Worm (Caenorhabditis elegans) whole organism, late embryonic: Measurements from ENCODE around the gene F54E12.2.

Experiments
- C08G9.2 ChIP-seq: sonication (generic microtip); optimal IDR thresholded peaks from 2 replicates; lab custom pipeline; 2016; ENCODE audit warnings: mild to moderate bottlenecking, missing genetic modification characterization, moderate library complexity, missing compliant biosample characterization
- C38D4.7 ChIP-seq: fragments of 200-800 bp; sonication (Bioruptor generic); optimal IDR thresholded peaks from 2 replicates; lab custom pipeline; 2018; ENCODE audit warnings: mild to moderate bottlenecking, missing genetic modification characterization, moderate library complexity, missing compliant biosample characterization
- F13H6.1 ChIP-seq: sonication (generic microtip); optimal IDR thresholded peaks from 2 replicates; lab custom pipeline; 2016; ENCODE audit warnings: missing genetic modification characterization, missing compliant biosample characterization
- Y22D7AL.16 ChIP-seq: sonication (generic microtip); optimal IDR thresholded peaks from 2 replicates; lab custom pipeline; 2016; ENCODE audit warnings: missing genetic modification characterization, missing compliant biosample characterization
- ahr-1 ChIP-seq: sonication (generic microtip); optimal IDR thresholded peaks from 2 replicates; lab custom pipeline; 2016; ENCODE audit warnings: missing genetic modification characterization, missing compliant biosample characterization
- ceh-18 ChIP-seq: sonication (generic microtip); optimal IDR thresholded peaks from 2 replicates; lab custom pipeline; 2016; ENCODE audit warnings: missing genetic modification characterization, missing compliant biosample characterization
- ceh-19 ChIP-seq: fragments of 200-800 bp; sonication (Bioruptor generic); optimal IDR thresholded peaks from 2 replicates; lab custom pipeline; 2018; ENCODE audit warnings: mild to moderate bottlenecking, missing genetic modification characterization, missing compliant biosample characterization
- ceh-22 ChIP-seq: sonication (generic microtip); optimal IDR thresholded peaks from 2 replicates; lab custom pipeline; 2017; ENCODE audit warnings: missing biosample characterization, missing genetic modification characterization
- ceh-31 ChIP-seq: sonication (generic microtip); optimal IDR thresholded peaks from 2 replicates; lab custom pipeline; 2016; ENCODE audit warnings: missing genetic modification characterization, missing compliant biosample characterization
- ceh-45 ChIP-seq: fragments of 200-800 bp; sonication (Bioruptor generic); IDR thresholded peaks from 2 replicates; pipeline ENCODE4 v1.3.6; 2022; ENCODE audit warnings: missing genetic modification reagents, missing genetic modification characterization, missing compliant biosample characterization
- ceh-48 ChIP-seq: sonication (generic microtip); optimal IDR thresholded peaks from 2 replicates; lab custom pipeline; 2016; ENCODE audit warnings: missing genetic modification characterization, inconsistent platforms, missing compliant biosample characterization
- ceh-6 ChIP-seq: fragments of 200-800 bp; sonication (Bioruptor generic); optimal IDR thresholded peaks from 2 replicates; lab custom pipeline; 2018; ENCODE audit warnings: mild to moderate bottlenecking, missing genetic modification characterization, missing compliant biosample characterization
- ceh-9 ChIP-seq: sonication (generic microtip); optimal IDR thresholded peaks from 2 replicates; lab custom pipeline; 2016; ENCODE audit warnings: mild to moderate bottlenecking, missing genetic modification characterization, inconsistent platforms, missing compliant biosample characterization
- che-1 ChIP-seq: sonication (generic microtip); optimal IDR thresholded peaks from 2 replicates; lab custom pipeline; 2016; ENCODE audit warnings: mild to moderate bottlenecking, missing genetic modification characterization, missing compliant biosample characterization
- dve-1 ChIP-seq: sonication (generic microtip); optimal IDR thresholded peaks from 2 replicates; lab custom pipeline; 2017; ENCODE audit warnings: antibody characterized with exemption, mild to moderate bottlenecking, missing genetic modification characterization, missing compliant biosample characterization
- eyg-1 ChIP-seq: sonication (generic microtip); optimal IDR thresholded peaks from 2 replicates; lab custom pipeline; 2016; ENCODE audit warnings: missing genotype, missing genetic modification characterization, missing compliant biosample characterization
- fax-1 ChIP-seq: sonication (generic microtip); optimal IDR thresholded peaks from 2 replicates; lab custom pipeline; 2016; ENCODE audit warnings: missing genotype, missing genetic modification characterization, missing compliant biosample characterization
- fkh-10 ChIP-seq: fragments of 150-350 bp; optimal IDR thresholded peaks from 2 replicates; lab custom pipeline; 2014; ENCODE audit warnings: missing biosample characterization, missing genetic modification reagents, missing genetic modification characterization
- fkh-6 ChIP-seq: sonication (generic microtip); optimal IDR thresholded peaks from 2 replicates; lab custom pipeline; 2016; ENCODE audit warnings: missing genetic modification characterization, missing compliant biosample characterization
- gmeb-2 ChIP-seq: sonication (generic microtip); optimal IDR thresholded peaks from 2 replicates; lab custom pipeline; 2016; ENCODE audit warnings: missing genetic modification characterization, inconsistent platforms, missing compliant biosample characterization
- hlh-8 ChIP-seq: sonication (generic microtip); optimal IDR thresholded peaks from 2 replicates; lab custom pipeline; 2016; ENCODE audit warnings: missing genotype, missing genetic modification characterization, missing compliant biosample characterization
- lim-6 ChIP-seq: sonication (generic microtip); optimal IDR thresholded peaks from 2 replicates; lab custom pipeline; 2016; ENCODE audit warnings: missing genetic modification characterization, missing compliant biosample characterization
- nfya-1 ChIP-seq: sonication (generic microtip); optimal IDR thresholded peaks from 2 replicates; lab custom pipeline; 2017; ENCODE audit warnings: missing genetic modification characterization, mild to moderate bottlenecking, missing compliant biosample characterization, antibody characterized with exemption, moderate library complexity
- pat-9 ChIP-seq: fragments of 200-800 bp; sonication (Bioruptor generic); optimal IDR thresholded peaks from 2 replicates; lab custom pipeline; 2018; ENCODE audit warnings: mild to moderate bottlenecking, missing genetic modification characterization, moderate library complexity, missing compliant biosample characterization
- ref-2 ChIP-seq: sonication (generic microtip); optimal IDR thresholded peaks from 2 replicates; lab custom pipeline; 2016; ENCODE audit warnings: missing genetic modification characterization, missing compliant biosample characterization
- rnt-1 ChIP-seq: sonication (generic microtip); optimal IDR thresholded peaks from 2 replicates; lab custom pipeline; 2016; ENCODE audit warnings: missing genetic modification characterization, missing compliant biosample characterization
- sdc-2 ChIP-seq: sonication (generic microtip); optimal IDR thresholded peaks from 2 replicates; lab custom pipeline; 2016; ENCODE audit warnings: missing genotype, missing genetic modification characterization, missing compliant biosample characterization
- sox-2 ChIP-seq: fragments of 200-800 bp; sonication (Bioruptor generic); IDR thresholded peaks from 2 replicates; pipeline ENCODE4 v1.3.6; 2022; ENCODE audit warnings: missing genetic modification reagents, missing genetic modification characterization, missing compliant biosample characterization
- sox-4 ChIP-seq: sonication (generic microtip); optimal IDR thresholded peaks from 2 replicates; lab custom pipeline; 2017; ENCODE audit warnings: mild to moderate bottlenecking, missing genetic modification characterization, inconsistent platforms, missing compliant biosample characterization
- syd-9 ChIP-seq: sonication (generic microtip); optimal IDR thresholded peaks from 2 replicates; lab custom pipeline; 2016; ENCODE audit warnings: mild to moderate bottlenecking, missing genetic modification characterization, moderate library complexity, missing compliant biosample characterization
- tbx-2 ChIP-seq: sonication (generic microtip); optimal IDR thresholded peaks from 2 replicates; lab custom pipeline; 2016; ENCODE audit warnings: missing genetic modification characterization, missing compliant biosample characterization
- tbx-7 ChIP-seq: sonication (generic microtip); optimal IDR thresholded peaks from 2 replicates; lab custom pipeline; 2016; ENCODE audit warnings: missing genotype, missing genetic modification characterization, missing compliant biosample characterization
- unc-55 ChIP-seq: sonication (generic microtip); optimal IDR thresholded peaks from 2 replicates; lab custom pipeline; 2017; ENCODE audit warnings: missing biosample characterization, missing genetic modification reagents, missing genetic modification characterization
- unc-86 ChIP-seq: sonication (generic microtip); optimal IDR thresholded peaks from 2 replicates; lab custom pipeline; 2016; ENCODE audit warnings: missing genetic modification characterization, missing compliant biosample characterization
- ztf-16 ChIP-seq: sonication (generic microtip); optimal IDR thresholded peaks from 2 replicates; lab custom pipeline; 2017; ENCODE audit warnings: missing genetic modification characterization, missing compliant biosample characterization

The F54E12.2 gene

DNA sequence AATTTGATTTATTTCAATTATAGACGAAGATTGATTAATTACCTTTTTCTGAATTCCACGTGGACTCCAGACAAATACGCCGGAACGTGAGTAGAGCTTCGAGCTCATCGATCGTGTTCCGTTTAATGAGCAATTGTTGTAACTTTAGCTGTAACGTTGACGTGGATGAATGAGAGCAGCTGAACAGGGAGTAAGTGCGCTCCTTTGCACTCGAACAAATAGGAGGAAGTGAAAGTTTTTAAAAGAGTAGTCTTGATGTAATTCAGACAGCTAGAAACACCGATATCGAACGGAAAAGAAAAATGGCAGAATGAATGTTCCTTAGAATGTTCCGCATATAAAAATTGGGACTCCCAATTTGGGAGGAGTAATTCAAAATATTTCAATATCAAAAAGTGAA lies 34.7 kb upstream of the F54E12.2 start, which contains the start of gene sec-31:
Gene sec-31, minus strand, starts transcription at position 148 of the 400 bp plus-strand sequence.
- TF ChIP-seq tbx-7 (tag; lab: Kevin White, UChicago) (no peak), ceh-48 (tag; lab: Kevin White, UChicago) (no peak), tbx-2 (tag; lab: Kevin White, UChicago) (no peak), sdc-2 (tag; lab: Kevin White, UChicago) (no peak), dve-1 (tag; lab: Kevin White, UChicago) (no peak), ztf-16 (tag; lab: Kevin White, UChicago) (no peak), ceh-45 (GFP tag; lab: Robert Waterston, UW) (no peak), che-1 (tag; lab: Kevin White, UChicago) (no peak), nfya-1 (tag; lab: Kevin White, UChicago) (no peak), sox-4 (tag; lab: Kevin White, UChicago) (no peak), syd-9 (tag; lab: Kevin White, UChicago) (no peak), eyg-1 (tag; lab: Kevin White, UChicago) (no peak), gmeb-2 (tag; lab: Kevin White, UChicago) (no peak), ceh-31 (tag; lab: Kevin White, UChicago) (no peak), fkh-6 (no peak)

DNA sequence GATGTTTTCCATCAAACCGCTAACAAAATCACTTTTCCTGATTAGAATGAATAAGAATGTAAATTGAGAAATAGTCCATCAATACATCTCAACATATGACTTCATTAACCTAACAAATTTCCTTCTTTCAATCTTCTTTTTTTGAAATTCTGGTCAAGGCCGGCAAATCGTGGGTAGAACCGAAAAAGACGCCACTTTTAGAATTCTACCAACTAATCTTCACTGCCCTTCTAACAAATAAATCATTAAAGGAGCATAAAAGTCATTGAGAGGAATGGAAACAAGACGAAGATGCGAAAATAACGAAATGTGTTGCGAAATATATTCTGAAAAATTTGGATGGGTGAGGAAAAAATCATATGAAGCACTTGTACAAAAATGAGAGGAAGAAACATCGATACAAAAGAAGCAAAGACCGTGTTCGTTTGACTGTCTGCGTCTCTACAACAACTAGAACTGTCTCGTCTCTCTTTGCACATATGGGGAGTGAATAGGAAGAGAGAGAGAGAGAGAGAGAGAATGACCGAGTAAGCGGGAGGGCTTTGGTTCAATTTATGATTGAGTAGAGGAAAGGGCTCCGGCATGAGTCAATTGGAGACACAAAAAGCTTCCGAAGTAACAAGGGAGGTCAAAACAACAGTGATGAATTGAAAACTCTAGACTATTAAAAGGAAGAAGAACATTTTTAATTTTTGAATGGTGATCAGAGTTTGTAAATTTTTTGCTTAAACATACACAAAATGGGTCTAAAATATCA lies 27.0 kb upstream of the F54E12.2 start:
- TF ChIP-seq ahr-1 (tag; lab: Kevin White, UChicago) (no peak), pat-9 (tag; lab: Kevin White, UChicago) (no peak), tbx-2 (tag; lab: Kevin White, UChicago) (peak; percentile 0), nfya-1 (tag; lab: Kevin White, UChicago) (peak; percentile 5)
- TF ChIP-seq, all 69 proteins: peak for 2

DNA sequence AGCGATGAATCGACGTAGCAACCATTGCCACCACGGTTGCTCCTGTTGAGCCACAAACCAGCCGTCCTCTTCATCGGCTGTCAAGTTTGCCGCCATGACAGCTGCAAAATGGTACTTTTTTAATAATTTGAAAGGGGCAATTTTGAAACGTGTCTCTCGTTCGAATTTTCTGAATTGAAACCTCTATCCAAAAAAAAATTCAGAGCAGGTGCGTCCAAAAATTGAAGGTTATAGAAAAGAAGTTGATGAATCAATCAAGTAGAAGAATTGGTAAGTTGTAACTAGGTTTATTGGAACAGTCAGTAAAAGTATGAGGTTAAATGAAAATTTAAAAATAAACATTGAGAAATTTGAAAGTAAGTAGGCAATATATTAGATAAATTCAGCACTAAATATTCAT lies 24.4 kb upstream of the F54E12.2 start, which contains the start of gene T01G1.4:
Gene T01G1.4, minus strand, starts transcription at position 101 of the 400 bp plus-strand sequence.
- TF ChIP-seq fkh-10 (GFP tag; lab: Kevin White, UChicago), result no peak
- TF ChIP-seq sox-2 (GFP tag; lab: Robert Waterston, UW), result no peak
- no peak for TF ChIP-seq pat-9 (tag; lab: Kevin White, UChicago)
- no peak for TF ChIP-seq sdc-2 (tag; lab: Kevin White, UChicago)
- no peak for TF ChIP-seq fkh-6

DNA sequence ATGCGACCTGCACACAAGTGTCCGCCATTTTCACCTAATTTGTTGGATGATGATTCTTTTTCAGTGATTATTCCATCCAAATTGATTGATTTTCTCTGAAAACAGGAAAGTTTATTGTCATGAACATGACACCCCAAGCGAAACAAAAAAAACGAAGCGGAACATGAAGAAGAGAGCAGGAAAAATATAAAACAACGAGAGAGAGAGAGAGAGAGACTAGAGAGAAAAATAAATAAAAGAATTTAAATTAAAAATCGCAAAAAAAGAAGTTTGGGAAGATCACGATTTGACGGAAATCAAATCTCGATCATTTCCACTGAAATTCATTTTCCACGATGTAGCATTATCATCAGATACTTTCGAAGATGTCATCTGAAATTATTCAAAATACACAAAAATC lies 22.8 kb upstream of the F54E12.2 start, which contains the start of gene klp-12:
Gene klp-12, minus strand, starts transcription at position 101 of the 400 bp plus-strand sequence.
- TF ChIP-seq hlh-8 (tag; lab: Kevin White, UChicago) (no peak), nfya-1 (tag; lab: Kevin White, UChicago) (no peak), ceh-6 (GFP tag; lab: Kevin White, UChicago) (no peak), C38D4.7 (GFP tag; lab: Kevin White, UChicago) (no peak), F13H6.1 (tag; lab: Kevin White, UChicago) (no peak), gmeb-2 (tag; lab: Kevin White, UChicago) (no peak), fax-1 (tag; lab: Kevin White, UChicago) (no peak), ceh-31 (tag; lab: Kevin White, UChicago) (no peak), unc-86 (tag; lab: Kevin White, UChicago) (no peak), ceh-19 (no peak), tbx-7 (tag; lab: Kevin White, UChicago) (no peak), ceh-9 (tag; lab: Kevin White, UChicago) (no peak), Y22D7AL.16 (tag; lab: Kevin White, UChicago) (no peak)

DNA sequence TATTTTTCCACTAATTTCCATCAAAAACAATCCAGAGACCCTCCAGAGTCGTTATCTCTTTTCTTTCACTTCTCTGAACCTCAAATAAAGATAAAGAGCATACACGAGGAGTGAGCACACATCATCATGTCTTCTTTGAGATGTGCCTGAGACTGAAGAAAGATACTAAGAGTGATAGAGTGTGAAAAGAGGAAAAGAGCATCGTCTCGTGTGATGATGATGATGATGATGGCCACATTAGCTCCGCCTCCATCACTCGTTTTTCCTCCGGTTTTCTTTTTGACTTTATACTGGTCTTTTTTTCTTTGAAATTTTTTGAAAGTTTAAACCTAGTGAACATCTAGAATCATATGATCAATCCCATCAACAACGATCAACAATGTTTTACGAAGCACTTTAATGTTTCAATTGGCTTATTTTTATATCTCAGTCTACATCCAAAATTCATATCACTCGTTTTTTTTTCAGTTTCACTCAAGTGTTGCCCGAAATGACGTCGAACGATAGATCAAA lies 17.0 kb upstream of the F54E12.2 start, which contains the start of gene T01G1.2:
Gene T01G1.2, plus strand, starts transcription at position 463 of the 513 bp plus-strand sequence.
- peak; percentile 36 for TF ChIP-seq ceh-18
- TF ChIP-seq C08G9.2 (tag; lab: Kevin White, UChicago), result no peak
- TF ChIP-seq unc-55 (GFP tag; lab: Kevin White, UChicago), result peak; percentile 67
- TF ChIP-seq fkh-10 (GFP tag; lab: Kevin White, UChicago), result no peak
- TF ChIP-seq ref-2, result no peak
- TF ChIP-seq rnt-1, result no peak
- TF ChIP-seq fkh-6, result no peak
- no peak for TF ChIP-seq ceh-22 (tag; lab: Kevin White, UChicago)
- no peak for TF ChIP-seq lim-6
